Worm (Caenorhabditis elegans) whole organism, early embryonic: ENCODE measurements around the gene mak-1.

Experiments
- F13C5.2 ChIP-seq: sonication (generic microtip); optimal IDR thresholded peaks from 2 replicates; lab custom pipeline; 2017; ENCODE audit warnings: mild to moderate bottlenecking, missing genetic modification characterization, inconsistent platforms, missing compliant biosample characterization
- ama-1 ChIP-seq: fragments of 150-350 bp; optimal IDR thresholded peaks from 2 replicates; lab custom pipeline; 2014
- ceh-36 ChIP-seq: sonication (generic microtip); optimal IDR thresholded peaks from 2 replicates; lab custom pipeline; 2016; ENCODE audit warnings: missing genetic modification characterization, inconsistent platforms, missing compliant biosample characterization
- ets-7 ChIP-seq: sonication (generic microtip); optimal IDR thresholded peaks from 2 replicates; lab custom pipeline; 2016; ENCODE audit warnings: missing genotype, missing genetic modification characterization, missing compliant biosample characterization
- flt-1 ChIP-seq: fragments of 200-800 bp; sonication (Bioruptor generic); IDR thresholded peaks from 2 replicates; pipeline ENCODE4 v1.3.6; 2022; ENCODE audit warnings: missing genetic modification characterization, missing compliant biosample characterization
- hmg-4 ChIP-seq: fragments of 200-800 bp; sonication (Bioruptor generic); optimal IDR thresholded peaks from 2 replicates; lab custom pipeline; 2018; ENCODE audit warnings: mild to moderate bottlenecking, missing genetic modification characterization, missing compliant biosample characterization
- hnd-1 ChIP-seq: sonication (generic microtip); optimal IDR thresholded peaks from 2 replicates; lab custom pipeline; 2016; ENCODE audit warnings: missing genetic modification characterization, missing compliant biosample characterization
- tbx-11 ChIP-seq: fragments of 200-800 bp; sonication (Bioruptor generic); IDR thresholded peaks from 2 replicates; pipeline ENCODE4 v1.3.6; 2022; ENCODE audit warnings: missing genetic modification characterization, missing compliant biosample characterization

DNA sequence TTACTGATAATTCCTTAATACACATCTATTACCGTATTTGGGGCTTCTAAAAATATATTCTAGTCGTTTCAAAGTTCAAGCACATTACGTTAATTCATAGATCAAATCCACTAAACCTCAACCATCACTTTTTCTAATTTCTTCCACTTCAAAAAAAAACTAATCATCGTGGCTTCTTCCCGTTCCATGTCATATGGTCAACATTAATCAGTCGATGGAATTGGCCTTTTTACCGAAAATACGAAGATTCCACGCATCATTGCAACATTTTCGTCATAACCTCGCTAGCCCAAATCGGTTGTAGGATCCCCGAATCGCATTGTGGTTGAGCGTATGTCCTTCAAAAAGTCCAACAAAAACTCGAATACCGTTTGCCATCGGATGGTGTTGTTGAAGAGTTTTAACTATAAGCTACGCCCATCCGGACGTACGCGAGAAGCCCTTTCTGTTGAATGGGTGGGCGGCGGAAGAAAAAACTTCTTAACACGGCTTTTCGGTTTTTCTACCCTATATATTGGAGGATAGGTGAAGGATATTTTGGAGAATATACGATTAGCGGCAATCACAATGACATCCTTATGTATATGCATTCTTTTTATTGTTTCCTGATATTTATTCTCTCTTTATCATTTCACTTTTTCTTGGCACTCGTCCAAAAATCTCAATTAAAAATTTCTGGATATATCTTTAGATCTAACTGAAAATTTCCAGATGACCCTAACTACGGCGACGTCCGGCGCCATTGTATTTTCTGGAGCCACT, 11.4 kb upstream of the mak-1 start, which contains the start of gene rol-6:
- TF ChIP-seq ama-1 (lab: Kevin White, UChicago) (no peak), hnd-1 (no peak), ceh-36 (tag; lab: Kevin White, UChicago) (no peak), F13C5.2 (tag; lab: Kevin White, UChicago) (no peak), hmg-4 (GFP tag; lab: Kevin White, UChicago) (no peak), tbx-11 (GFP tag; lab: Robert Waterston, UW) (no peak), flt-1 (GFP tag; lab: Robert Waterston, UW) (no peak), ets-7 (no peak)
